Fruit fly (Drosophila melanogaster) whole organism, pupa: Measurements from ENCODE around the gene Mks1.

Source experiments
- CG10348 ChIP-seq: fragments of 200-800 bp; sonication (Bioruptor generic); IDR thresholded peaks from 2 replicates; pipeline ENCODE4 v1.3.6; 2022; ENCODE audit warnings: missing biosample characterization, missing genetic modification characterization
- CG13204 ChIP-seq: fragments of 200-800 bp; sonication (Bioruptor generic); optimal IDR thresholded peaks from 2 replicates; lab custom pipeline; 2018; ENCODE audit warnings: missing biosample characterization, mild to moderate bottlenecking, missing genetic modification characterization, moderate library complexity
- CG34367 ChIP-seq: fragments of 200-800 bp; sonication (Bioruptor generic); optimal IDR thresholded peaks from 2 replicates; lab custom pipeline; 2018; ENCODE audit warnings: missing biosample characterization, mild to moderate bottlenecking, missing genetic modification characterization
- Pif1A ChIP-seq: fragments of 200-800 bp; sonication (Bioruptor generic); optimal IDR thresholded peaks from 3 replicates; lab custom pipeline; 2016; ENCODE audit warnings: missing biosample characterization, missing genetic modification characterization

DNA sequence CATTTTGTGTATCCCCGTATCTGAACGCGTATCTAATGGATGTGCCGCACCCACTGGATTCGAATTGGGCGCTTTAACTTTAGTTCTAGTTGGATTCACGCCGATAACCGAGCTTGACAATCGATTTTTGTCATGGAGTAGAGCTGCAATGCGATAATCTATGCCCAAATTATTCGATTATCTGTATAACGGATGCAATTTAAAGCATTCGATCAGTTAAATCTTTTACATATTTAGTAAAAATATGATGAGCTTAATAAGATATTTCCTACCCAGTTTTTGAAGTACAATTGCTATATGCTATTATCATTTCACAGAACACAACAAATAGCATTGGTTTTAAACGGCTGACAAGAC lies 29.2 kb downstream of the Mks1 start:
- TF ChIP-seq CG34367 (tag; lab: Kevin White, UChicago) (no peak), CG13204 (no peak), CG10348 (GFP tag; lab: Robert Waterston, UW) (no peak), Pif1A (GFP tag; lab: Kevin White, UChicago) (no peak)
